Worm (Caenorhabditis elegans): ENCODE results near the gene K08B12.1.

- TF ChIP-seq unc-55 (GFP tag; optimal IDR thresholded peaks at IDR 0.05) (no peak), nfya-1 (tag; optimal IDR thresholded peaks at IDR 0.05) (no peak), lin-11 (tag; optimal IDR thresholded peaks at IDR 0.05) (no peak), pqm-1 (tag; optimal IDR thresholded peaks at IDR 0.05) (no peak), ceh-24 (tag; optimal IDR thresholded peaks at IDR 0.05) (no peak), mec-3 (tag; optimal IDR thresholded peaks at IDR 0.05; ENCODE audit: borderline replicate concordance) (no peak), dve-1 (tag; optimal IDR thresholded peaks at IDR 0.05) (no peak), ceh-22 (tag; optimal IDR thresholded peaks at IDR 0.05) (no peak), elt-2 (tag; optimal IDR thresholded peaks at IDR 0.05) (no peak)
Observed at ce11 chrV:6244631-6245030, 14.5 kb upstream of the K08B12.1 start.
